Worm (Caenorhabditis elegans) whole organism, L4 larva: ENCODE data around the gene F13E6.1.
A peak's percentile ranks its signal among the peaks of the same experiment; 100 is the strongest.

Experiments used
- T20F7.1 ChIP-seq: fragments of 200-800 bp; sonication (Bioruptor generic); optimal IDR thresholded peaks from 2 replicates; lab custom pipeline; 2018; ENCODE audit warnings: mild to moderate bottlenecking, missing genetic modification characterization, missing compliant biosample characterization
- Y105C5A.15 ChIP-seq: fragments of 200-800 bp; sonication (Bioruptor generic); IDR thresholded peaks from 2 replicates; pipeline ENCODE4 v1.3.6; 2022; ENCODE audit warnings: missing genetic modification characterization, missing compliant biosample characterization
- Y48G9A.11 ChIP-seq: fragments of 200-800 bp; sonication (Bioruptor generic); IDR thresholded peaks from 2 replicates; pipeline ENCODE4 v1.3.6; 2022; ENCODE audit warnings: missing genetic modification reagents, missing genetic modification characterization, missing compliant biosample characterization
- Y5F2A.4 ChIP-seq: fragments of 200-800 bp; sonication (Bioruptor generic); optimal IDR thresholded peaks from 2 replicates; lab custom pipeline; 2018; ENCODE audit warnings: mild to moderate bottlenecking, missing genetic modification characterization, missing compliant biosample characterization
- Y75B8A.6 ChIP-seq: fragments of 200-800 bp; sonication (Bioruptor generic); IDR thresholded peaks from 2 replicates; pipeline ENCODE4 v1.3.6; 2022; ENCODE audit warnings: missing genetic modification reagents, missing genetic modification characterization, missing compliant biosample characterization
- ZK337.2 ChIP-seq: fragments of 200-800 bp; sonication (Bioruptor generic); IDR thresholded peaks from 2 replicates; pipeline ENCODE4 v1.3.6; 2022; ENCODE audit warnings: missing genetic modification reagents, missing genetic modification characterization, missing compliant biosample characterization
- aha-1 ChIP-seq: fragments of 150-350 bp; peaks from one replicate; lab custom pipeline; 2014; ENCODE audit warnings: missing biosample characterization, missing genetic modification characterization
- aly-2 ChIP-seq: sonication (generic microtip); optimal IDR thresholded peaks from 2 replicates; lab custom pipeline; 2018; ENCODE audit warnings: missing biosample characterization, missing genetic modification characterization
- arid-1 ChIP-seq: fragments of 200-800 bp; sonication (Bioruptor generic); conservative IDR thresholded peaks from 2 replicates; pipeline ENCODE4 v1.3.6; 2022; ENCODE audit warnings: missing genetic modification reagents, missing genetic modification characterization, missing compliant biosample characterization
- ceh-32 ChIP-seq: sonication (generic microtip); optimal IDR thresholded peaks from 2 replicates; lab custom pipeline; 2016; ENCODE audit warnings: mild to moderate bottlenecking, missing genetic modification characterization, missing compliant biosample characterization; ENCODE audit not compliant: poor library complexity
- ceh-44 ChIP-seq: fragments of 200-800 bp; sonication (Bioruptor generic); IDR thresholded peaks from 2 replicates; pipeline ENCODE4 v1.3.6; 2022; ENCODE audit warnings: missing genetic modification reagents, missing genetic modification characterization, missing compliant biosample characterization
- ceh-62 ChIP-seq: sonication (generic microtip); optimal IDR thresholded peaks from 2 replicates; lab custom pipeline; 2017; ENCODE audit warnings: missing biosample characterization, missing genetic modification characterization
- ces-1 ChIP-seq: fragments of 150-350 bp; sonication (generic microtip); optimal IDR thresholded peaks from 4 replicates; lab custom pipeline; 2014; ENCODE audit warnings: missing biosample characterization, missing genetic modification reagents, missing genetic modification characterization
- daf-12 ChIP-seq: fragments of 150-350 bp; optimal IDR thresholded peaks from 2 replicates; lab custom pipeline; 2014; ENCODE audit warnings: missing biosample characterization, missing genetic modification reagents, missing genetic modification characterization
- dmd-6 ChIP-seq: fragments of 200-800 bp; sonication (Bioruptor generic); IDR thresholded peaks from 2 replicates; pipeline ENCODE4 v1.3.6; 2022; ENCODE audit warnings: missing genetic modification reagents, missing genetic modification characterization, missing compliant biosample characterization
- dve-1 ChIP-seq: sonication (generic microtip); optimal IDR thresholded peaks from 2 replicates; lab custom pipeline; 2017; ENCODE audit warnings: antibody characterized with exemption, mild to moderate bottlenecking, missing genetic modification characterization, missing compliant biosample characterization; ENCODE audit not compliant: insufficient read depth
- egl-27 ChIP-seq: sonication (generic microtip); optimal IDR thresholded peaks from 3 replicates; lab custom pipeline; 2017; ENCODE audit warnings: missing biosample characterization, missing genetic modification reagents, missing genetic modification characterization
- egl-43 ChIP-seq: fragments of 200-800 bp; sonication (Bioruptor generic); IDR thresholded peaks from 2 replicates; pipeline ENCODE4 v1.3.6; 2022; ENCODE audit warnings: missing genetic modification reagents, missing genetic modification characterization, missing compliant biosample characterization
- fkh-10 ChIP-seq: fragments of 150-350 bp; optimal IDR thresholded peaks from 2 replicates; lab custom pipeline; 2014; ENCODE audit warnings: missing biosample characterization, missing genetic modification reagents, missing genetic modification characterization
- hmg-1.1 ChIP-seq: fragments of 200-800 bp; sonication (Bioruptor generic); IDR thresholded peaks from 2 replicates; pipeline ENCODE4 v1.3.6; 2022; ENCODE audit warnings: missing genetic modification reagents, missing genetic modification characterization, missing compliant biosample characterization
- jun-1 ChIP-seq: fragments of 150-350 bp; optimal IDR thresholded peaks from 2 replicates; lab custom pipeline; 2014; ENCODE audit warnings: missing biosample characterization, missing genetic modification reagents, missing genetic modification characterization
- lin-15B ChIP-seq: fragments of 150-350 bp; sonication (generic microtip); optimal IDR thresholded peaks from 3 replicates; lab custom pipeline; 2014; ENCODE audit warnings: missing biosample characterization, missing genetic modification characterization
- lir-3 ChIP-seq: sonication (generic microtip); optimal IDR thresholded peaks from 2 replicates; lab custom pipeline; 2016; ENCODE audit warnings: mild to moderate bottlenecking, missing genetic modification characterization, missing compliant biosample characterization
- lsy-2 ChIP-seq, 2 experiments: fragments of 150-350 bp in 1 of 2; sonication (generic microtip) in 1 of 2; optimal IDR thresholded peaks; 2 replicates each; lab custom pipeline; 2014 to 2017; ENCODE audit warnings: missing biosample characterization in 2 of 2, missing genetic modification characterization in 2 of 2
- madf-5 ChIP-seq, 2 experiments: fragments of 200-800 bp; sonication (Bioruptor generic); IDR thresholded peaks; 2 replicates each; pipeline ENCODE4 v1.3.6; 2022; ENCODE audit warnings: missing compliant biosample characterization in 2 of 2, missing genetic modification characterization in 2 of 2
- mep-1 ChIP-seq: fragments of 150-350 bp; sonication (generic microtip); optimal IDR thresholded peaks from 3 replicates; lab custom pipeline; 2014; ENCODE audit warnings: missing biosample characterization, missing genetic modification characterization
- mes-2 ChIP-seq: sonication (generic microtip); optimal IDR thresholded peaks from 2 replicates; lab custom pipeline; 2016; ENCODE audit warnings: missing genotype, mild to moderate bottlenecking, missing genetic modification characterization, missing compliant biosample characterization; ENCODE audit not compliant: poor library complexity, severe bottlenecking
- mxl-2 ChIP-seq: fragments of 200-800 bp; sonication (Bioruptor generic); conservative IDR thresholded peaks from 2 replicates; pipeline ENCODE4 v1.3.6; 2022; ENCODE audit warnings: missing genetic modification reagents, missing genetic modification characterization, missing compliant biosample characterization
- nhr-11 ChIP-seq: fragments of 150-350 bp; optimal IDR thresholded peaks from 2 replicates; lab custom pipeline; 2014; ENCODE audit warnings: missing biosample characterization, missing genetic modification characterization
- nhr-237 ChIP-seq: sonication (generic microtip); optimal IDR thresholded peaks from 2 replicates; lab custom pipeline; 2017; ENCODE audit warnings: missing biosample characterization, missing genetic modification characterization
- nhr-25 ChIP-seq: sonication (generic microtip); optimal IDR thresholded peaks from 2 replicates; lab custom pipeline; 2017; ENCODE audit warnings: missing genetic modification characterization, mild to moderate bottlenecking, missing compliant biosample characterization, antibody characterized with exemption, moderate library complexity, borderline replicate concordance; ENCODE audit not compliant: insufficient read depth
- nhr-28 ChIP-seq: fragments of 150-350 bp; optimal IDR thresholded peaks from 2 replicates; lab custom pipeline; 2014; ENCODE audit warnings: missing biosample characterization, missing genetic modification characterization
- nhr-41 ChIP-seq: fragments of 200-800 bp; sonication (Bioruptor generic); IDR thresholded peaks from 2 replicates; pipeline ENCODE4 v1.3.6; 2022; ENCODE audit warnings: missing genetic modification reagents, missing genetic modification characterization, missing compliant biosample characterization
- nhr-42 ChIP-seq: fragments of 200-800 bp; sonication (Bioruptor generic); IDR thresholded peaks from 2 replicates; pipeline ENCODE4 v1.3.6; 2022; ENCODE audit warnings: missing genetic modification characterization, missing compliant biosample characterization
- nhr-48 ChIP-seq: sonication (generic microtip); optimal IDR thresholded peaks from 2 replicates; lab custom pipeline; 2016; ENCODE audit warnings: mild to moderate bottlenecking, missing genetic modification characterization, missing compliant biosample characterization
- nhr-6 ChIP-seq: fragments of 150-350 bp; optimal IDR thresholded peaks from 2 replicates; lab custom pipeline; 2014; ENCODE audit warnings: missing biosample characterization, missing genetic modification characterization
- php-3 ChIP-seq: fragments of 200-800 bp; sonication (Bioruptor generic); IDR thresholded peaks from 2 replicates; pipeline ENCODE4 v1.3.6; 2022; ENCODE audit warnings: missing genetic modification reagents, missing genetic modification characterization, missing compliant biosample characterization
- tag-97 ChIP-seq: fragments of 200-800 bp; sonication (Bioruptor generic); IDR thresholded peaks from 2 replicates; pipeline ENCODE4 v1.3.6; 2022; ENCODE audit warnings: missing genetic modification characterization, missing compliant biosample characterization
- unc-130 ChIP-seq: sonication (generic microtip); optimal IDR thresholded peaks from 2 replicates; lab custom pipeline; 2016; ENCODE audit warnings: missing genetic modification reagents, missing genetic modification characterization, missing compliant biosample characterization
- unc-62 ChIP-seq, 3 experiments: fragments of 150-350 bp in 1 of 3; sonication (generic microtip); optimal IDR thresholded peaks in 2 of 3; peaks in 1 of 3; 1 replicate in 1 of 3; 2 replicates in 2 of 3; lab custom pipeline; 2014 to 2017; ENCODE audit warnings: missing biosample characterization in 3 of 3, missing genetic modification characterization in 3 of 3, missing genetic modification reagents in 3 of 3, missing genotype in 1 of 3
- zip-2 ChIP-seq: fragments of 150-350 bp; optimal IDR thresholded peaks from 2 replicates; lab custom pipeline; 2014; ENCODE audit warnings: missing biosample characterization, missing genetic modification characterization

Gene F13E6.1

ce11 chrX:10677552-10677951 lies 643 bp upstream of the F13E6.1 start (continued):
- TF ChIP-seq jun-1 (tag; lab: Kevin White, UChicago), result no peak
- TF ChIP-seq egl-43 (GFP tag; lab: Robert Waterston, UW), result no peak
- no peak for TF ChIP-seq unc-62 (GFP tag; optimal IDR thresholded peaks at IDR 0.05 in 1 of 2; lab: Kevin White, UChicago)
- TF ChIP-seq unc-62 (tag; optimal IDR thresholded peaks at IDR 0.05; lab: Kevin White, UChicago), result no peak
- TF ChIP-seq lir-3 (tag; lab: Kevin White, UChicago), result no peak
- no peak for TF ChIP-seq madf-5 (GFP tag; IDR thresholded peaks at IDR 0.05; lab: Robert Waterston, UW)
- TF ChIP-seq unc-130 (GFP tag; lab: Kevin White, UChicago), result no peak
- no peak for TF ChIP-seq zip-2
- TF ChIP-seq php-3, result no peak
- no peak for TF ChIP-seq Y48G9A.11 (GFP tag; lab: Robert Waterston, UW)
- no peak for TF ChIP-seq lin-15B (tag; lab: Kevin White, UChicago)
- peak; percentile 41 for TF ChIP-seq nhr-6 (tag; lab: Kevin White, UChicago)
- no peak for TF ChIP-seq aly-2 (tag; lab: Kevin White, UChicago)
- no peak for TF ChIP-seq nhr-11 (tag; lab: Kevin White, UChicago)
- no peak for TF ChIP-seq ZK337.2 (GFP tag; lab: Robert Waterston, UW)
- TF ChIP-seq nhr-28, result peak; percentile 63
- no peak for TF ChIP-seq daf-12 (tag; lab: Kevin White, UChicago)
- no peak for TF ChIP-seq Y75B8A.6 (GFP tag; lab: Robert Waterston, UW)
- TF ChIP-seq fkh-10, result no peak
- TF ChIP-seq Y105C5A.15 (GFP tag; lab: Robert Waterston, UW), result no peak
- no peak for TF ChIP-seq mxl-2 (GFP tag; lab: Robert Waterston, UW)
- peak; percentile 16; the same call in 1 of the 2 replicates for TF ChIP-seq dmd-6 (GFP tag; lab: Robert Waterston, UW)
- TF ChIP-seq ceh-62 (tag; lab: Kevin White, UChicago), result no peak
- no peak for TF ChIP-seq ces-1
- TF ChIP-seq nhr-41 (GFP tag; lab: Robert Waterston, UW), result no peak
- TF ChIP-seq dve-1 (tag; lab: Kevin White, UChicago), result peak; percentile 52
- peak; percentile 62 for TF ChIP-seq mes-2
- TF ChIP-seq ceh-32 (tag; lab: Kevin White, UChicago), result no peak
- no peak for TF ChIP-seq nhr-237 (tag; lab: Kevin White, UChicago)

ce11 chrX:10675952-10676351 lies 957 bp downstream of the F13E6.1 start:
- peak in 1 of 2 experiments; percentile 77 for TF ChIP-seq unc-62 (GFP tag; optimal IDR thresholded peaks at IDR 0.05 in 1 of 2; lab: Kevin White, UChicago)
- TF ChIP-seq unc-62 (tag; optimal IDR thresholded peaks at IDR 0.05; lab: Kevin White, UChicago), result no peak
- no peak for TF ChIP-seq fkh-10

ce11 chrX:10675376-10675775 lies 1.5 kb downstream of the F13E6.1 start:
- TF ChIP-seq ces-1, result no peak
- peak in 1 of 2 experiments; percentile 28 for TF ChIP-seq lsy-2 (tag; optimal IDR thresholded peaks at IDR 0.05; lab: Kevin White, UChicago)
- peak; percentile 35 for TF ChIP-seq mep-1

- no peak for TF ChIP-seq T20F7.1 (GFP tag; lab: Kevin White, UChicago)
- no peak for TF ChIP-seq fkh-10
- no peak for TF ChIP-seq ZK337.2 (GFP tag; lab: Robert Waterston, UW)
These were observed 2.7 kb downstream of the F13E6.1 start, which contains the start of gene F13E6.2 for ce11 chrX:10674199-10674598. F13E6.2 (minus strand) TSS chrX:10674299.

- TF ChIP-seq nhr-25 (tag; lab: Kevin White, UChicago), result no peak
- no peak for TF ChIP-seq ceh-44 (GFP tag; lab: Robert Waterston, UW)
- no peak for TF ChIP-seq arid-1 (GFP tag; lab: Robert Waterston, UW)
- no peak for TF ChIP-seq madf-5 (GFP tag; IDR thresholded peaks at IDR 0.05; lab: Robert Waterston, UW)
- no peak for TF ChIP-seq nhr-48 (tag; lab: Kevin White, UChicago)
- TF ChIP-seq Y48G9A.11 (GFP tag; lab: Robert Waterston, UW), result no peak
- TF ChIP-seq nhr-237 (tag; lab: Kevin White, UChicago), result no peak
- TF ChIP-seq egl-27 (tag; lab: Kevin White, UChicago), result no peak
- no peak for TF ChIP-seq hmg-1.1 (GFP tag; lab: Robert Waterston, UW)
- TF ChIP-seq Y5F2A.4 (GFP tag; lab: Kevin White, UChicago), result no peak
- TF ChIP-seq aha-1 (tag; lab: Kevin White, UChicago), result peak; percentile 95
- 0 out of 2 replicates have a peak, but pooled peaks have one; percentile 56 for TF ChIP-seq tag-97
- TF ChIP-seq nhr-42 (GFP tag; lab: Robert Waterston, UW), result no peak
These were observed 6.7 kb downstream of the F13E6.1 start for ce11 chrX:10670198-10670597.
